Worm (Caenorhabditis elegans) whole organism, early embryonic: ENCODE data around the gene C24H12.8.

Source experiments
- B0310.2 ChIP-seq: sonication (generic microtip); optimal IDR thresholded peaks from 2 replicates; lab custom pipeline; 2016; ENCODE audit warnings: mild to moderate bottlenecking, missing genetic modification characterization, missing compliant biosample characterization
- aly-1 ChIP-seq: sonication (generic microtip); optimal IDR thresholded peaks from 2 replicates; lab custom pipeline; 2016; ENCODE audit warnings: missing genetic modification characterization, missing compliant biosample characterization
- ama-1 ChIP-seq: fragments of 150-350 bp; optimal IDR thresholded peaks from 2 replicates; lab custom pipeline; 2014
- ceh-13 ChIP-seq: fragments of 200-800 bp; sonication (Bioruptor generic); optimal IDR thresholded peaks from 2 replicates; lab custom pipeline; 2018; ENCODE audit warnings: mild to moderate bottlenecking, missing genetic modification characterization, missing compliant biosample characterization
- ceh-36 ChIP-seq: sonication (generic microtip); optimal IDR thresholded peaks from 2 replicates; lab custom pipeline; 2016; ENCODE audit warnings: missing genetic modification characterization, inconsistent platforms, missing compliant biosample characterization
- ets-7 ChIP-seq: sonication (generic microtip); optimal IDR thresholded peaks from 2 replicates; lab custom pipeline; 2016; ENCODE audit warnings: missing genotype, missing genetic modification characterization, missing compliant biosample characterization
- flt-1 ChIP-seq: fragments of 200-800 bp; sonication (Bioruptor generic); IDR thresholded peaks from 2 replicates; pipeline ENCODE4 v1.3.6; 2022; ENCODE audit warnings: missing genetic modification characterization, missing compliant biosample characterization
- hmbx-1 ChIP-seq: sonication (generic microtip); optimal IDR thresholded peaks from 2 replicates; lab custom pipeline; 2016; ENCODE audit warnings: mild to moderate bottlenecking, missing genetic modification characterization, missing compliant biosample characterization
- hmg-4 ChIP-seq: fragments of 200-800 bp; sonication (Bioruptor generic); optimal IDR thresholded peaks from 2 replicates; lab custom pipeline; 2018; ENCODE audit warnings: mild to moderate bottlenecking, missing genetic modification characterization, missing compliant biosample characterization
- hnd-1 ChIP-seq: sonication (generic microtip); optimal IDR thresholded peaks from 2 replicates; lab custom pipeline; 2016; ENCODE audit warnings: missing genetic modification characterization, missing compliant biosample characterization
- pes-1 ChIP-seq: fragments of 200-800 bp; sonication (Bioruptor generic); IDR thresholded peaks from 2 replicates; pipeline ENCODE4 v1.3.6; 2022; ENCODE audit warnings: missing genetic modification reagents, missing genetic modification characterization, missing compliant biosample characterization
- sea-1 ChIP-seq: fragments of 200-800 bp; sonication (Bioruptor generic); conservative IDR thresholded peaks from 2 replicates; pipeline ENCODE4 v1.3.6; 2022; ENCODE audit warnings: missing genetic modification characterization, missing compliant biosample characterization
- tbx-11 ChIP-seq: fragments of 200-800 bp; sonication (Bioruptor generic); IDR thresholded peaks from 2 replicates; pipeline ENCODE4 v1.3.6; 2022; ENCODE audit warnings: missing genetic modification characterization, missing compliant biosample characterization
- tra-4 ChIP-seq: sonication (generic microtip); optimal IDR thresholded peaks from 2 replicates; lab custom pipeline; 2017; ENCODE audit warnings: missing genetic modification characterization, missing compliant biosample characterization

DNA sequence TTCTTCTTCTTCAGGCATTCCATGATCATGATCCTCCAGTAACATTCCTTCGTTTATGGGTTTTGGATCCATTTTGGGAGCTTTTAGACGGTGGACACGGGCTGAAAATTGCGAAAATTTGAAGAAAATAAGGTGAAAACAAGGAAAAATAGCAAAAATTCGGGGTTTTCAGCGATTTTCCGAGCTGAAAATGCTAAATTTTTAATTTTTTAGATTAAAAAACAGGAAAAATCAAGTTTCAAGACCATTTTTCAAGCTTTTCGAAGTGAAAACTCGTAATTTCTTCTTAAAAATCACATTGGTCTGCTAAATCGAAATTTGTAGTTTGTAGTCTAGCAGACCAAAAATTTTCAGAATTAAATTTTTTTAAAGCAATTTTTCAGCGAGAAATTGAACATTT lies 44.3 kb upstream of the C24H12.8 start, which contains the start of gene nfyb-1:
- TF ChIP-seq ama-1 (lab: Kevin White, UChicago): no peak
- TF ChIP-seq tbx-11 (GFP tag; lab: Robert Waterston, UW): no peak
- no peak for TF ChIP-seq ceh-36 (tag; lab: Kevin White, UChicago)
- TF ChIP-seq flt-1 (GFP tag; lab: Robert Waterston, UW): no peak
- no peak for TF ChIP-seq B0310.2 (tag; lab: Kevin White, UChicago)
- no peak for TF ChIP-seq hmbx-1 (tag; lab: Kevin White, UChicago)
- no peak for TF ChIP-seq aly-1 (tag; lab: Kevin White, UChicago)
- TF ChIP-seq pes-1 (GFP tag; lab: Robert Waterston, UW): no peak
- no peak for TF ChIP-seq ets-7
- no peak for TF ChIP-seq ceh-13 (GFP tag; lab: Kevin White, UChicago)
- TF ChIP-seq sea-1 (GFP tag; lab: Robert Waterston, UW): no peak
- TF ChIP-seq tra-4 (tag; lab: Kevin White, UChicago): no peak
- no peak for TF ChIP-seq hmg-4 (GFP tag; lab: Kevin White, UChicago)
- TF ChIP-seq hnd-1 (tag; lab: Kevin White, UChicago): no peak
